Fruit fly (Drosophila melanogaster) whole organism, pupa: Measurements from ENCODE around the gene CG15891.

Experiments
- CG10348 ChIP-seq: fragments of 200-800 bp; sonication (Bioruptor generic); IDR thresholded peaks from 2 replicates; pipeline ENCODE4 v1.3.6; 2022; ENCODE audit warnings: missing biosample characterization, missing genetic modification characterization
- CG12605 ChIP-seq: fragments of 200-800 bp; sonication (Bioruptor generic); IDR thresholded peaks from 2 replicates; pipeline ENCODE4 v1.3.6; 2022; ENCODE audit warnings: missing biosample characterization, missing genetic modification characterization
- CG13204 ChIP-seq: fragments of 200-800 bp; sonication (Bioruptor generic); optimal IDR thresholded peaks from 2 replicates; lab custom pipeline; 2018; ENCODE audit warnings: missing biosample characterization, mild to moderate bottlenecking, missing genetic modification characterization, moderate library complexity
- CG17806 ChIP-seq: fragments of 200-800 bp; sonication (Bioruptor generic); optimal IDR thresholded peaks from 2 replicates; lab custom pipeline; 2018; ENCODE audit warnings: missing biosample characterization, mild to moderate bottlenecking, missing genetic modification characterization, moderate library complexity
- CG4496 ChIP-seq: fragments of 200-800 bp; sonication (Bioruptor generic); IDR thresholded peaks from 3 replicates; pipeline ENCODE4 v1.3.6; 2022; ENCODE audit warnings: missing biosample characterization, missing genetic modification characterization
- CG8159 ChIP-seq: fragments of 200-800 bp; sonication (Bioruptor generic); optimal IDR thresholded peaks from 3 replicates; lab custom pipeline; 2018; ENCODE audit warnings: missing biosample characterization, mild to moderate bottlenecking, missing genetic modification characterization, moderate library complexity
- CG8301 ChIP-seq: fragments of 200-800 bp; sonication (Bioruptor generic); optimal IDR thresholded peaks from 2 replicates; lab custom pipeline; 2018; ENCODE audit warnings: missing biosample characterization, mild to moderate bottlenecking, missing genetic modification characterization
- CG9948 ChIP-seq: fragments of 200-800 bp; sonication (Bioruptor generic); optimal IDR thresholded peaks from 2 replicates; lab custom pipeline; 2018; ENCODE audit warnings: missing biosample characterization, mild to moderate bottlenecking, missing genetic modification characterization, moderate library complexity
- EcR ChIP-seq: fragments of 200-800 bp; sonication (Bioruptor generic); optimal IDR thresholded peaks from 3 replicates; lab custom pipeline; 2019; ENCODE audit warnings: missing biosample characterization, missing genetic modification characterization, mild to moderate bottlenecking, moderate library complexity, missing genetic modification reagents
- Ets98B ChIP-seq: fragments of 200-800 bp; sonication (Bioruptor generic); IDR thresholded peaks from 2 replicates; pipeline ENCODE4 v1.3.6; 2022; ENCODE audit warnings: missing biosample characterization, missing genetic modification characterization
- Snoo ChIP-seq: fragments of 200-800 bp; sonication (Bioruptor generic); optimal IDR thresholded peaks from 3 replicates; lab custom pipeline; 2017; ENCODE audit warnings: missing biosample characterization, mild to moderate bottlenecking, missing genetic modification characterization, inconsistent platforms
- fd96Ca ChIP-seq: fragments of 200-800 bp; sonication (Bioruptor generic); IDR thresholded peaks from 3 replicates; pipeline ENCODE4 v1.3.6; 2022; ENCODE audit warnings: missing biosample characterization, missing genetic modification characterization
- gl ChIP-seq: fragments of 200-800 bp; sonication (Bioruptor generic); optimal IDR thresholded peaks from 2 replicates; lab custom pipeline; 2018; ENCODE audit warnings: missing biosample characterization, mild to moderate bottlenecking, missing genetic modification characterization

DNA sequence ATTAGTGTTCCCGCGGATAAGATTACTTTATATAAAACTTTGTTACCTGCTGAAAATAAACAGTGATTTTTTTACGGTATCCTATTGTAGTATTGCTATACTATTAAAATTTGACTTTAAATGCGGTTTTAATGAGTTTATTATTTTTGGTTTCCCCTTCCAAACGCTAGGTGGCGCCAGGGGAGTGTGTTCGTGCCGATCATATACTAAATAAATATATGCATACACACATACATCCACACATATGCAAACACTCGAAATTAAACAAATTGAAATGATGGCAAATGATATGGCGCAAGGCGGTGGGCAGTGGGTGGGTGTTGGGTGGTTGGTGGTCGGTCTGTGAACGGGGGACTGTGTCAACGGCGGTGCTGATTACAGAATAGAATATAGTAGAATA, 41.4 kb downstream of the CG15891 start:
- TF ChIP-seq CG8301 (tag; lab: Kevin White, UChicago), result no peak
- no peak for TF ChIP-seq CG9948 (tag; lab: Kevin White, UChicago)
- no peak for TF ChIP-seq EcR (GFP tag; lab: Kevin White, UChicago)
- TF ChIP-seq gl, result no peak
- no peak for TF ChIP-seq CG8159 (tag; lab: Kevin White, UChicago)
- TF ChIP-seq CG13204 (GFP tag; lab: Kevin White, UChicago), result no peak
- TF ChIP-seq Snoo, result no peak
- no peak for TF ChIP-seq CG4496 (GFP tag; lab: Robert Waterston, UW)
- TF ChIP-seq CG17806 (tag; lab: Kevin White, UChicago), result no peak
- no peak for TF ChIP-seq Ets98B (GFP tag; lab: Robert Waterston, UW)
- TF ChIP-seq fd96Ca (GFP tag; lab: Robert Waterston, UW), result no peak
- no peak for TF ChIP-seq CG10348
- no peak for TF ChIP-seq CG12605 (GFP tag; lab: Robert Waterston, UW)
